Worm (Caenorhabditis elegans) whole organism, L4 larva: ENCODE results near the gene zmp-1.
A peak's percentile ranks its signal among the peaks of the same experiment; 100 is the strongest.

Experiments used
- F26F4.8 ChIP-seq: fragments of 200-800 bp; sonication (Bioruptor generic); conservative IDR thresholded peaks from 2 replicates; pipeline ENCODE4 v1.3.6; 2022; ENCODE audit warnings: missing genetic modification characterization, missing compliant biosample characterization
- F49E8.2 ChIP-seq: sonication (generic microtip); optimal IDR thresholded peaks from 2 replicates; lab custom pipeline; 2016; ENCODE audit warnings: missing compliant biosample characterization, mild to moderate bottlenecking, missing genetic modification characterization, borderline replicate concordance
- T20F7.1 ChIP-seq: fragments of 200-800 bp; sonication (Bioruptor generic); optimal IDR thresholded peaks from 2 replicates; lab custom pipeline; 2018; ENCODE audit warnings: mild to moderate bottlenecking, missing genetic modification characterization, missing compliant biosample characterization
- T26A8.4 ChIP-seq: fragments of 200-800 bp; sonication (Bioruptor generic); IDR thresholded peaks from 2 replicates; pipeline ENCODE4 v1.3.6; 2022; ENCODE audit warnings: missing genetic modification characterization, missing compliant biosample characterization
- Y105C5A.15 ChIP-seq: fragments of 200-800 bp; sonication (Bioruptor generic); IDR thresholded peaks from 2 replicates; pipeline ENCODE4 v1.3.6; 2022; ENCODE audit warnings: missing genetic modification characterization, missing compliant biosample characterization
- Y48G9A.11 ChIP-seq: fragments of 200-800 bp; sonication (Bioruptor generic); IDR thresholded peaks from 2 replicates; pipeline ENCODE4 v1.3.6; 2022; ENCODE audit warnings: missing genetic modification reagents, missing genetic modification characterization, missing compliant biosample characterization
- ama-1 ChIP-seq: fragments of 150-350 bp; optimal IDR thresholded peaks from 2 replicates; lab custom pipeline; 2014; ENCODE audit warnings: inconsistent platforms, mixed read lengths
- arid-1 ChIP-seq: fragments of 200-800 bp; sonication (Bioruptor generic); conservative IDR thresholded peaks from 2 replicates; pipeline ENCODE4 v1.3.6; 2022; ENCODE audit warnings: missing genetic modification reagents, missing genetic modification characterization, missing compliant biosample characterization
- ces-1 ChIP-seq: fragments of 150-350 bp; sonication (generic microtip); optimal IDR thresholded peaks from 4 replicates; lab custom pipeline; 2014; ENCODE audit warnings: missing biosample characterization, missing genetic modification reagents, missing genetic modification characterization
- ctbp-1 ChIP-seq: fragments of 200-800 bp; sonication (Bioruptor generic); IDR thresholded peaks from 2 replicates; pipeline ENCODE4 v1.3.6; 2022; ENCODE audit warnings: missing genetic modification reagents, missing genetic modification characterization, missing compliant biosample characterization
- duxl-1 ChIP-seq: sonication (generic microtip); optimal IDR thresholded peaks from 2 replicates; lab custom pipeline; 2016; ENCODE audit warnings: mild to moderate bottlenecking, missing genetic modification characterization, moderate library complexity, missing compliant biosample characterization; ENCODE audit not compliant: poor library complexity
- dve-1 ChIP-seq: sonication (generic microtip); optimal IDR thresholded peaks from 2 replicates; lab custom pipeline; 2017; ENCODE audit warnings: antibody characterized with exemption, mild to moderate bottlenecking, missing genetic modification characterization, missing compliant biosample characterization; ENCODE audit not compliant: insufficient read depth
- egl-27 ChIP-seq: sonication (generic microtip); optimal IDR thresholded peaks from 3 replicates; lab custom pipeline; 2017; ENCODE audit warnings: missing biosample characterization, missing genetic modification reagents, missing genetic modification characterization
- egl-43 ChIP-seq: fragments of 200-800 bp; sonication (Bioruptor generic); IDR thresholded peaks from 2 replicates; pipeline ENCODE4 v1.3.6; 2022; ENCODE audit warnings: missing genetic modification reagents, missing genetic modification characterization, missing compliant biosample characterization
- fkh-10 ChIP-seq: fragments of 150-350 bp; optimal IDR thresholded peaks from 2 replicates; lab custom pipeline; 2014; ENCODE audit warnings: missing biosample characterization, missing genetic modification reagents, missing genetic modification characterization
- fos-1 ChIP-seq: fragments of 150-350 bp; optimal IDR thresholded peaks from 2 replicates; lab custom pipeline; 2014; ENCODE audit warnings: missing biosample characterization, missing genetic modification characterization
- gei-8 ChIP-seq: fragments of 200-800 bp; sonication (Bioruptor generic); optimal IDR thresholded peaks from 2 replicates; lab custom pipeline; 2018; ENCODE audit warnings: mild to moderate bottlenecking, missing genetic modification characterization, missing compliant biosample characterization
- hlh-30 ChIP-seq: sonication (generic microtip); optimal IDR thresholded peaks from 2 replicates; lab custom pipeline; 2017; ENCODE audit warnings: antibody characterized with exemption, mild to moderate bottlenecking, missing genetic modification characterization, missing compliant biosample characterization; ENCODE audit not compliant: insufficient read depth
- hmg-1.1 ChIP-seq: fragments of 200-800 bp; sonication (Bioruptor generic); IDR thresholded peaks from 2 replicates; pipeline ENCODE4 v1.3.6; 2022; ENCODE audit warnings: missing genetic modification reagents, missing genetic modification characterization, missing compliant biosample characterization
- lin-13 ChIP-seq: fragments of 150-350 bp; optimal IDR thresholded peaks from 2 replicates; lab custom pipeline; 2014; ENCODE audit warnings: missing biosample characterization, missing genetic modification reagents, missing genetic modification characterization
- lin-15B ChIP-seq: fragments of 150-350 bp; sonication (generic microtip); optimal IDR thresholded peaks from 3 replicates; lab custom pipeline; 2014; ENCODE audit warnings: missing biosample characterization, missing genetic modification characterization
- lir-3 ChIP-seq: sonication (generic microtip); optimal IDR thresholded peaks from 2 replicates; lab custom pipeline; 2016; ENCODE audit warnings: mild to moderate bottlenecking, missing genetic modification characterization, missing compliant biosample characterization
- lsy-2 ChIP-seq, 2 experiments: fragments of 150-350 bp in 1 of 2; sonication (generic microtip) in 1 of 2; optimal IDR thresholded peaks; 2 replicates each; lab custom pipeline; 2014 to 2017; ENCODE audit warnings: missing biosample characterization in 2 of 2, missing genetic modification characterization in 2 of 2
- nhr-111 ChIP-seq: fragments of 200-800 bp; sonication (Bioruptor generic); optimal IDR thresholded peaks from 2 replicates; lab custom pipeline; 2018; ENCODE audit warnings: mild to moderate bottlenecking, missing genetic modification characterization, missing compliant biosample characterization
- nhr-41 ChIP-seq: fragments of 200-800 bp; sonication (Bioruptor generic); IDR thresholded peaks from 2 replicates; pipeline ENCODE4 v1.3.6; 2022; ENCODE audit warnings: missing genetic modification reagents, missing genetic modification characterization, missing compliant biosample characterization
- nhr-48 ChIP-seq: sonication (generic microtip); optimal IDR thresholded peaks from 2 replicates; lab custom pipeline; 2016; ENCODE audit warnings: mild to moderate bottlenecking, missing genetic modification characterization, missing compliant biosample characterization
- nhr-77 ChIP-seq: fragments of 150-350 bp; optimal IDR thresholded peaks from 2 replicates; lab custom pipeline; 2014; ENCODE audit warnings: missing biosample characterization, missing genetic modification characterization
- pha-4 ChIP-seq, 2 experiments: fragments of 150-350 bp in 1 of 2; fragments of 200-800 bp in 1 of 2; sonication (Bioruptor generic) in 1 of 2; IDR thresholded peaks in 1 of 2; optimal IDR thresholded peaks in 1 of 2; 2 replicates each; pipeline versions ENCODE4 v1.3.6 to Lab custom; 2014 to 2022; ENCODE audit warnings: missing genetic modification characterization in 2 of 2, missing genetic modification reagents in 2 of 2, missing biosample characterization in 1 of 2, missing compliant biosample characterization in 1 of 2
- rbr-2 ChIP-seq: sonication (generic microtip); optimal IDR thresholded peaks from 2 replicates; lab custom pipeline; 2016; ENCODE audit warnings: missing genotype, missing genetic modification characterization, missing compliant biosample characterization
- saeg-2 ChIP-seq: fragments of 200-800 bp; sonication (Bioruptor generic); IDR thresholded peaks from 2 replicates; pipeline ENCODE4 v1.3.6; 2022; ENCODE audit warnings: missing genetic modification reagents, missing genetic modification characterization, missing compliant biosample characterization
- set-16 ChIP-seq: fragments of 200-800 bp; sonication (Bioruptor generic); IDR thresholded peaks from 2 replicates; pipeline ENCODE4 v1.3.6; 2022; ENCODE audit warnings: missing genetic modification reagents, missing genetic modification characterization, missing compliant biosample characterization
- snpc-1.2 ChIP-seq: fragments of 200-800 bp; sonication (Bioruptor generic); IDR thresholded peaks from 2 replicates; pipeline ENCODE4 v1.3.6; 2022; ENCODE audit warnings: missing genetic modification reagents, missing genetic modification characterization, missing compliant biosample characterization
- snpc-4 ChIP-seq: fragments of 150-350 bp; optimal IDR thresholded peaks from 2 replicates; lab custom pipeline; 2014; ENCODE audit warnings: missing biosample characterization, missing genetic modification characterization
- spr-1 ChIP-seq: sonication (generic microtip); optimal IDR thresholded peaks from 2 replicates; lab custom pipeline; 2016; ENCODE audit warnings: mild to moderate bottlenecking, missing genetic modification characterization, missing compliant biosample characterization
- unc-130 ChIP-seq: sonication (generic microtip); optimal IDR thresholded peaks from 2 replicates; lab custom pipeline; 2016; ENCODE audit warnings: missing genetic modification reagents, missing genetic modification characterization, missing compliant biosample characterization
- vab-7 ChIP-seq: fragments of 200-800 bp; sonication (Bioruptor generic); IDR thresholded peaks from 2 replicates; pipeline ENCODE4 v1.3.6; 2022; ENCODE audit warnings: missing genetic modification reagents, missing genetic modification characterization, missing compliant biosample characterization

zmp-1 gene

ce11 chrIII:5943368-5944180 is 10.8 kb upstream of the zmp-1 start (continued):
- peak; percentile 14 for TF ChIP-seq F49E8.2
- peak; percentile 68 for TF ChIP-seq arid-1
- no peak for TF ChIP-seq ces-1
- peak; percentile 44 for TF ChIP-seq rbr-2 (tag; lab: Kevin White, UChicago)
- TF ChIP-seq nhr-41 (GFP tag; lab: Robert Waterston, UW): peak; percentile 16; the same call in 1 of the 2 replicates
- TF ChIP-seq lin-15B: no peak
- peak; percentile 96 for TF ChIP-seq ama-1 (lab: Kevin White, UChicago)
- TF ChIP-seq lsy-2 (tag; optimal IDR thresholded peaks at IDR 0.05; lab: Kevin White, UChicago): peak; percentile 41 to 69
- TF ChIP-seq egl-27 (tag; lab: Kevin White, UChicago): no peak
- peak; percentile 11 for TF ChIP-seq nhr-48 (tag; lab: Kevin White, UChicago)
- 0 out of 2 replicates have a peak, but pooled peaks have one; percentile 18 for TF ChIP-seq ctbp-1 (GFP tag; lab: Robert Waterston, UW)
- TF ChIP-seq lin-13 (GFP tag; lab: Kevin White, UChicago): peak; percentile 79

- TF ChIP-seq unc-130 (GFP tag; lab: Kevin White, UChicago) (no peak), lin-13 (GFP tag; lab: Kevin White, UChicago) (no peak), set-16 (0 out of 2 replicates have a peak, but pooled peaks have one; percentile 10), nhr-111 (GFP tag; lab: Kevin White, UChicago) (no peak), gei-8 (GFP tag; lab: Kevin White, UChicago) (no peak), Y105C5A.15 (GFP tag; lab: Robert Waterston, UW) (no peak), snpc-1.2 (GFP tag; lab: Robert Waterston, UW) (no peak), fkh-10 (GFP tag; lab: Kevin White, UChicago) (no peak), nhr-77 (tag; lab: Kevin White, UChicago) (no peak), egl-43 (peak; percentile 52; the same call in 1 of the 2 replicates), saeg-2 (no peak), dve-1 (tag; lab: Kevin White, UChicago) (no peak), lir-3 (tag; lab: Kevin White, UChicago) (no peak), T26A8.4 (GFP tag; lab: Robert Waterston, UW) (no peak), egl-27 (tag; lab: Kevin White, UChicago) (no peak), duxl-1 (tag; lab: Kevin White, UChicago) (no peak), hmg-1.1 (GFP tag; lab: Robert Waterston, UW) (0 out of 2 replicates have a peak, but pooled peaks have one; percentile 13), snpc-4 (tag; lab: Kevin White, UChicago) (no peak), ctbp-1 (GFP tag; lab: Robert Waterston, UW) (0 out of 2 replicates have a peak, but pooled peaks have one; percentile 6), F26F4.8 (GFP tag; lab: Robert Waterston, UW) (no peak), fos-1 (tag; lab: Kevin White, UChicago) (no peak), spr-1 (no peak), T20F7.1 (GFP tag; lab: Kevin White, UChicago) (no peak), Y48G9A.11 (no peak), hlh-30 (no peak), vab-7 (GFP tag; lab: Robert Waterston, UW) (no peak), pha-4 (GFP tag; IDR thresholded peaks at IDR 0.05; lab: Robert Waterston, UW) (peak; percentile 5; the same call in 1 of the 2 replicates), pha-4 (tag; optimal IDR thresholded peaks at IDR 0.05; lab: Kevin White, UChicago) (no peak)
Measured at ce11 chrIII:5942104-5942503, 9.4 kb upstream of the zmp-1 start.
